Fruit fly (Drosophila melanogaster) ovary, adult (tissue): Measurements from ENCODE around the gene CG45011.

ENCODE experiments used
- CG17801 ChIP-seq: fragments of 200-800 bp; optimal IDR thresholded peaks from 2 replicates; lab custom pipeline; 2019; ENCODE audit warnings: missing biosample characterization, mild to moderate bottlenecking, missing genetic modification characterization, moderate library complexity; ENCODE audit not compliant: partially characterized antibody

The CG45011 gene

DNA sequence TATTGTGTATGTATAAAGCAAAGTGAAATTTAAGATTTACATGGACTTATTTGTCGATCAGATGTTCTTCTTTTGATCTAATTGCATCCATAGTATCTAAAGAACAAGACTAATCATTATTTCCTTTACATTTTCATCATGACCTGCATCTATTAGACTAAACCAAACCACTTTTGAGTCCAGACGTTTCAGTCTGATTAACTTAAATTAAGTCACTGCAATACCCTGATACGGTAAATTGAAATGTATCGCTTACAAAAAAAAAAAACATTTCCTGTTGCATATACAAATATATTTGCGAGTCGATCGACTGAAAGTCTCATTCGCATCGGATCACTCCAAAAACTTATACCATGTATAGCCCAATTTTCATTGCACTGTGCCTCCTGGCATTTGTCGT is at the start of gene CG45011:
Gene CG45011 (plus strand): TSS at position 301 of the 400 bp plus-strand sequence.
- no peak for TF ChIP-seq CG17801 (GFP tag; lab: Kevin White, UChicago)

DNA sequence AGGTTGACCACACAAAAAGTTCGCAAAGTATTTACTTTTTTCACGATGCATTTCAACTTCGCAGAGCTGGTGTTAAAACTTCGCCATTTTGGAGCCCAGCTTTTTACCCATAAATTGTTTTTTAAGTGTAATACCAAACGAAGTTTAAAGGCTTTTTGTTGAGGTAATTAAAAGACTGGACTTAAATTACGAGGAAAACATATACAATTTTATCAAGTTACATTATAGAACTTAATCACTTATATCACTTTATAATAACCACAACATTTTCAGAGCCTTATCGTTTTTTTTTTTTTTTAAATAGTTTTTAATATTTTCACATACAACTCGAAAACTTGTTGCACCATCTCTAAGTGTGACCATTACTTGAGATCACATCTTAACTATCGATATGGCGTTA is 45.9 kb upstream of the CG45011 start, which contains the start of gene CG14931:
Gene CG14931 (plus strand): TSS at position 301 of the 400 bp plus-strand sequence.
- no peak for TF ChIP-seq CG17801 (GFP tag; lab: Kevin White, UChicago)

DNA sequence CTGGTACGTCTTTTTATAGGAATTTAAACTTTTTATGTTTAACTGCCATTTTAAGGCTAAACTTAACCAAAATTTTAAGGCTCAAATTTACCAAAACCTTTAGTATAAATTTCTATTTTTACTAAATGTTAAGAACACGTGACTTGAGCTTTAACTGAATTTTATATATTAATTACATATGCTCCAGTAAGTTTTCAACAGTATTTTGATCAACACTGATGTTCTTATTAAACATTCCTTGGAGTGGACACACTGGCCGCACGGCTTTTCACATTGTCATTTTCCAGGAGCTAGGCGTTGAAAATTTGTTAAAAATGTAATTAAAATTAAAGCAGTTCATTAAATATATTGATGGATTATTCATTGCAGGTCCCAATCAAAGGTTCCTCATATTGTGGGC is 44.2 kb upstream of the CG45011 start, which contains the start of gene CG14932:
Gene CG14932 (plus strand): TSS at position 230 of the 400 bp plus-strand sequence.
- no peak for TF ChIP-seq CG17801 (GFP tag; lab: Kevin White, UChicago)

DNA sequence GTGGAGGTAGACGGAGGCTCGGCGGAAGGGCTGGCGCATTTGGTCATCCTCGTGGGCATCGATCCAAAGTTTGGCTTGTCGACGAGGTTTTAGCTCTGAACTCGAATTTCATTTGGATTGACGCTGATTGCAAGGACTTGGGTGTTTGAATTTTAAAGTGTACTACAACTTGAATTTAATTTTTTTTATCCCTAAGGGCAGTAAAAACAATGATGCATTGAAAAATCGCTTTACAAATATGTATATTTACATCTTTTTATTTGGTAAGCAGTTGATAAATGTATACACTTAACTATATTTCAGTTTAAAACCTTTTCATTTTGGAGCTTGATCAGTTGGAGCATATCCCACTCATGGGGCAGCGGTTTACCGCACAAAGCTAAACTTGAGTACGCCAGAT is 41.6 kb upstream of the CG45011 start, which contains the start of gene Tsp33B:
Gene Tsp33B (minus strand): TSS at position 101 of the 400 bp plus-strand sequence.
- no peak for TF ChIP-seq CG17801 (GFP tag; lab: Kevin White, UChicago)

DNA sequence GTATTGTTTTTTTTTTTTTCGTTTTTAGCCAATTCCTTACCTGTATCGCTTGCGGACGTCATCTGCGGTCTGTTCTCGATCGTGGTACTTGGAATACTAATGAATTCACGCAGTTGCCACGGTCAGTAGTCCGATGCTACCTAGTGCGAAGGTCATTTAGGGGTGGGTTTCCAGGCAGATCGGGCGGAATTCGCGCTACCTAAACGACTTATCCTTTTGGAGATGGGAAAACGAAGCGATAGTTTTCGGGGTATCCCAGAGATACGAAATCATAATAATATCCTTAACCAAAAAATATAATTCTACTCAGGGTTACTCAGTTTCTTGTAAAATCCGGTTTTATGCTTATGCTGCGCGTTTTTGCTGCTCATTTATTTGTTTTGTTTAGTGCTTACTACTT is 39.9 kb upstream of the CG45011 start, which contains the start of gene CG14937:
Gene CG14937 (minus strand): TSS at position 101 of the 400 bp plus-strand sequence.
- TF ChIP-seq CG17801 (GFP tag; lab: Kevin White, UChicago), result no peak

DNA sequence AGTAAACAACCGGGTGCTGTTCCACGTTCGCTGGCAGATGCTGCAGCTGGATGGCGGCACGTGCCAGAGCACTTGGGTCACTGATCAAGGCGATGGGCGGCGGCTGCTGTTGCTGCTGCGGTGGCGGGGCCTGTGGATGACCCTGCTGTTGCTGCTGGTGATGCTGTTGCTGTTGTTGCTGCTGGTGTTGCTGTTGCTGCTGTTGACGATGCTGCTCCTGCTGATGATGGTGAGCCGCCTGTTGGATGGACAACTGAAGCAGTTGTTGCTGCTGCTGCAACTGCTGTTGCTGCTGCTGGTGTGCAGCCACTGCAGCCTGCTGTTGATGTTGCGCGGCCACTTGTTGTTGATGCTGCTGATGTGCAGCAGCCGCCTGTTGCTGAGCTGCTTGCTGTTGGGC is 36.8 kb upstream of the CG45011 start:
- no peak for TF ChIP-seq CG17801 (GFP tag; lab: Kevin White, UChicago)

DNA sequence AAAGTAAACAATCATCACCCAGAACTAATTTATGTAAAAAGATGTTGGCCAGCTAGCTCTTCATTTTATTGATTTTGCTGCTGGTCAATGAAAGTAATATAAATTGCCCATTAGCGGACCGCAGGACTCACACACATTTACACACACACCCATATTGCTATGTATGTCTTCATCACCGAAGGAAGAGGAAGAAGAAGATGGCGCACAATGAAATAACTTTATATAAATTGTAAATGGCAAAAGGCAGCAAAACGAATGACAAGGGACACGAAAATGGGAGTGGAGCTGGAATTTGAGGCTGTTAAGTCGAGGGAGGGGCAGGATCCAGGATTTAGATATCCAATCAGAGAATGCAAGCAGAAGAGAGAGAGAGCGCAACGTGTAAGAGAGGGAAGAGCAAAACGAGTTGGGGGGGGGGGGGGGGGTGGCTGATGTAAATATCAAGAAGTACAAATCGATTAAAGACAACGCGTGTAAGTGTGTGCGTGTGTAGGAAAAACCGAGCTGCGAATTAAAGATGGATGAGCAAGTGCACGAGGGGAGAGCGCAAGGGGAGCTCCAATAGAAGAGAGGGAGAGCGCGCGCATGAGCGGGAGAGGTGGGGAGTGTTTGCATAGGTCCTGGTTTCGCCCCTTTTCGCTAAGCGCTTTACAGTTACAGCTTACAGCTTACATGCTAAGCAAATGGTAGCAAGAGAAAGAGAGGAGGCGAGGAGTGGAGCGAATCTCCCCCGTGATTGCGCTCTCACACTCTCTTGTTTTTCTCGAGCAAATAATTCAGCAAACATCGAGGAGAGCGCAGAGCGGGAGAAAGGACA is 29.4 kb upstream of the CG45011 start:
- TF ChIP-seq CG17801 (GFP tag; lab: Kevin White, UChicago), result no peak

DNA sequence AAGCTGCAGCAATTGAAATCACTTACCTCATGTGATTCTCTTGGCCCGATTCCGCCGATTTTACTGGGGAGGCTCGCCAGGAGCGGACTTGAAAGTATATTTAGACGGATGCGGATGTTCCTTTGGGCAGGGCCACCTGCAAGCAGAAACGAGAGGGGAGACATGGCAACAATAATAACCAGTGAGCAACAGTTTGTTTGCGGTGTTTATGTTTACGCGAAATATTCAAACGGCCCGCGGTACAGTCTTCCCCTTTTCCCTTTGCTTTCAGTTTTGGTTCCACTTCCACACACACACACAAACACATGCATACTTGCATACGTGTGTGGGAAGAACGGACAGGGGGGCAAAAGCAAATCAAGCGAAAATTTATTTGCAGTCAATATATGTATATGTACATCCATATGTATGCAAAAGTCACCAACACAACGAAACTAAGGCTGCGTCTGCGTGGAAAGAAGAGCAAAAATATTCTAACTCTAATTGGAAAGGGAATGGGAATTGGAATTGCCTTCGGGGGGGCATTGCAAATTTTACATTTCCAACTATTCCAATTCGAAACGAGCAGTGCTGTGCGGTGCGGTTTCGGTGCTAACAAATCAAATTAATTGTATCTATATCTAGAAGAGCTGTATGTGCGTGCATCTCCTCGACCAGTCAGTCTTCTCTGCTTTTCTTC is 27.7 kb upstream of the CG45011 start:
- TF ChIP-seq CG17801 (GFP tag; lab: Kevin White, UChicago), result no peak

DNA sequence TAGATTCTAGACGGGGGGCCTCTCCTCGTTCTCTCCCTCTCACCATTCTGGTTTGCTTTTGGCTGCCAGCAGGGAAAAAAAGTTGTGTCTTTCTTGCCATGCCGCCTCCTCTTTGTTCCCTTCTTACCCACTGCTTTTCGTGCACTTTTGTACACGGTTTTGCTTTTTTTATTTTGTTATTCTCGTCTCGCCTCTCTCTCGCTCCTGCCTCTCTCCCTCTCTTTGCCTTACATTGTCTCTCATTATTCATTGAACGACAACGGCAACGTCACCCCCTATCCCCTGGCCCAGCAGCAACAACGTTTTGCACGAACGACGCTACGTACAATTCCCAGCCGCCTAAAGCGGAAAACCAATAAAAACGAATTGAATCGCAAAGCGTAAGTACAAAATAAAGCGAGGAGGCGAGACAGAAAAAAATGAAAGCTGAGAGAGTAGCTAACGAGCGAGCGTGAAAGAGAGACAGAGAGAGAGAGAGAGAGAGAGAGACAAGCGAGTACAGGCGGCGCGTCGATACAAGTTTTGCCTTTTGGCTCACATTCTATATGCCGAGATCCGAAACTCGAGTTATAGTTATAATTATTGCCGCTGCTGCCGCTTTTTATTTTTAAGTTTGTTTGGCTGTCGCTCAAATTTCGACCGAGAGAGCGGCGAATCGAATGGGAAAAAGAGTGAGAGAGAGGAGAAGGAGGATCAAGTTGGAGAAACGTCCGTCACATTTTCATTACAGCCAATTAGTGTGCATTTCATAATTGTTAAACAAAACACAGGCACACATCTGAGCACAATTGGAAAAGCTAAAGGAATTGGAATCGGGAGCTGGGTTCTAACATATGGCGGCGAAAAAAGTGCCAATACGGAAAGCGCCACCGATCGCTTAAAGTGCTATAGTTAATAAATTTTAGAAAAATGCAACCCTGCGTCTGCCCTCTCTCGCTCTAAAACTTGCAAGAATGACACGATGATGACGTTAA is 26.9 kb upstream of the CG45011 start:
- peak; percentile 51 for TF ChIP-seq CG17801 (GFP tag; lab: Kevin White, UChicago)

DNA sequence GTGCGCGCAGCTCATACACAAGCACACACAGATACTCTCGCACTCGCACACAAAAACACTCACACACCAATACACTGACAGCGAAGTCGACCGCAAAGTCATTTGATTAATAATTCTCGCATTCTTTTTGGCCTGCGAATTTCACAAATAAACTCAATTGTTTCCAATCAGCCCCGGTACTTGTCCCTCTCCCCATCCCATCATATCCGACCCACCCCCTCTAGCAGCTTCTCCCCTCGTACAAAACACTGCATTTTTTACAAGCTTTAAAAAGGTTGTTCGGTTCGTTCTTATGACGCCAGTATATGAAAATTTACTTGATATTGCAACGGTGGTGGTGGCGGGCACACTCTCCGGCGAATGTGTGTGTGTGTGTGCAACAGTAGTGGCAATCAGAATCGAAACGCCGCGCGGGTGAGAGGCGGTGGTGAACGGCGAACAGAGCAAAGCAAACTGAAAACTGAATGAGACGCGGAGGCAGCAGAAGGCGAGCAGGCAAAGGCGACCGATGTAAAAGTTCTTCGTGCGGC is 26.1 kb upstream of the CG45011 start:
- TF ChIP-seq CG17801 (GFP tag; lab: Kevin White, UChicago), result peak; percentile 48

DNA sequence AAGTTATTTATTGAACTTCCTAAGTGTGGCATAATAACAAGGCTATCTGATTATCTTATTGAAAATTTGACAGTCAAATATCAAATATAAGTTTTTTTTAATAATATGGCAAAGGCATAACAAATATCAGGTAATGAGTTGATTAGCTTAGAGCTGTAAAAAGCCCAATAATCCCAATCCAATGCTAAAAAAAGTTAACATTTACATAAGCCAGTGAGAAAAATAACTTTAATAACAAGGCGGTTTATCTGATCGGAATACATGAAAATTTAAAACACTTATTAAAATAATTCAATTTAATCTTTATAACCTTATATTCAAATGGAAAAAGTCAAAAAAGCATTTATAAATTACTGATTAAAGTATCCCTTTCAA is 25.6 kb upstream of the CG45011 start:
- no peak for TF ChIP-seq CG17801 (GFP tag; lab: Kevin White, UChicago)

DNA sequence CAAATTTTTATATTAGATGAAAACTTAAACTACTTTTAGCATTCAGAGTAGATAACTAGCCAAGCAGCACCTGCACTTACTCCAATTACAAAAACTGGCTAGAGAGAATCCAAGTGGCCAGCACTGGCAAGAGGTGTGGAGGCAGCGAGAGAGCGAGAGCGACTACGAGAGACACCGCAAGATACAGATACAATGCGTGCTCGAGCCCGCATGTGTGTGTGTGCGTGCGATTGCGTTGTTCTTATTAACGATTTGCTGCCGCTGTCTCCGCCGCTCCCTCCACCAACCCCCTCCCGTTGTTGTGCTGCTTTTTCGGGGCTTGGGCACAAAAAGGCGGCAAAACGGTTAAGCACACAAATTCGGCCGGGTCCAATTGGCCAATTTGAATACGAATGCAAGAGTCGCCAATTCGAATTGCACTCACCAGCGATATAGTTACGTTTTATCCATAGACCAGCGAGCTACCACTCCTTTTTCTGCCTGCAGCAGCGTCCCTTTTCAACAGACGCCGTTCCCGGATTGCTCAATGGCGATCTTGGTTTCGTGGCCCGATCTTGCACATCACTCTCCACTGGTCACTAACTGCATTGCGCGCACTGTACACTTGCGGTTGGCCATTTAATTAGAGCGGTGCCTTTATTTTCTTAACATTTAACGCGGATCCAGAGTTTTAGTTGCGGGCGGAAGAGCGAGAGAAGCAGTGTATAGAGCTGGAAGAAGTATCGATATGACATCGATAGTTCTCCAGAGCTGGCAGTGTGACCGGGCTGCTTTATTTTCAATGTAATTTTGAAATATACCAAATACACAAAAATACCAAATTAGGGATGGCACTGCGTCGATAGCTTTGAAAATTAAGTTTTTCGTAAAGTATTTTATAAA is 24.9 kb upstream of the CG45011 start, which contains the start of gene crol:
Gene crol (minus strand): TSS at position 737 of the 882 bp plus-strand sequence.
- no peak for TF ChIP-seq CG17801 (GFP tag; lab: Kevin White, UChicago)

DNA sequence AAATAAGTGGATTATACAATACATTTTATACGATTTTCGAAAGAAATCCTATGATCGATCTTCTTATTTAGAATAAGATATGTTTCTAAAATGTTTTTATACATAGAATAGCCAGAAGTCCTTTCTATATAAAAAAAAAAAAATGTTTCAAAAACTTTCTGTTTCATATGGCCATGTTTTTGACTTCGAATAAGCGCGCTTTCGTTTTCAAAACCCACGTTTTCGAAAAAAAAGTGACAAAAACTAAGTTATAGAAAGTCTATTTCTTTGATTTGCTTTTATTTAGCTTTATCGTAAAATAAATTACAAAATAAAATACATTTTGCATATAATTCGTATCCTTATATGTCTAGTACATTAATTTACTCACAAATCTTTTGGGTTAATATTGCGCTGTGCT is 24.1 kb upstream of the CG45011 start:
- TF ChIP-seq CG17801 (GFP tag; lab: Kevin White, UChicago), result no peak
